Fruit fly (Drosophila melanogaster) whole organism, prepupa: Measurements from ENCODE around the gene corto.

ENCODE experiments used
- CG16779 ChIP-seq: fragments of 200-800 bp; sonication (Bioruptor generic); optimal IDR thresholded peaks from 3 replicates; lab custom pipeline; 2017; ENCODE audit warnings: missing biosample characterization, mild to moderate bottlenecking, missing genetic modification characterization
- CG4318 ChIP-seq: fragments of 200-800 bp; sonication (Bioruptor generic); optimal IDR thresholded peaks from 3 replicates; lab custom pipeline; 2017; ENCODE audit warnings: missing biosample characterization, mild to moderate bottlenecking, missing genetic modification characterization
- CG7368 ChIP-seq: fragments of 200-800 bp; sonication (Bioruptor generic); optimal IDR thresholded peaks from 3 replicates; lab custom pipeline; 2016; ENCODE audit warnings: missing biosample characterization, missing genetic modification characterization
- Ets96B ChIP-seq: fragments of 200-800 bp; optimal IDR thresholded peaks from 2 replicates; lab custom pipeline; 2019; ENCODE audit warnings: missing biosample characterization, mild to moderate bottlenecking, missing genetic modification characterization, moderate library complexity
- Smox ChIP-seq: fragments of 200-800 bp; sonication (Bioruptor generic); optimal IDR thresholded peaks from 3 replicates; lab custom pipeline; 2016; ENCODE audit warnings: missing biosample characterization, missing genetic modification characterization
- lz ChIP-seq: fragments of 200-800 bp; sonication (Bioruptor generic); optimal IDR thresholded peaks from 3 replicates; lab custom pipeline; 2016; ENCODE audit warnings: missing biosample characterization, missing genetic modification characterization

DNA sequence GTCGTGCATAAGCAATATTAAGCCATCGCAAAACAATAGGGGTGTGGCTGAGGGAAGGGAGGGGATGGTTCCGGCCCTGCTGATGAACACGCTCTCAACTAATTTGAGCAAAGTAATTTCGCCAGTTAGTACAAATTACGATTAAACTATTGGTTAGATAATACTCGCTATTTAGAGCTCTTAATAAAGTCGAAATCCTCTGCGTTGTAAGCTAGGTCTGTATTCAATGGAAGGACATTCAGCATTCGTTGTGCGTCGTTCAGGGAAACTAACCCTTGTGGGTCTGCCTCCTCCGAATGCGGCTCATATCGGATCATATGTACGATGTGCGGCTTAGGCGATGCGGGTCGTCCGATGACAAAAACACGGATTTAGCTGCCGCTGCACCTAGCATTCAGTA is 25.5 kb upstream of the corto start:
- TF ChIP-seq lz (GFP tag; lab: Kevin White, UChicago) = no peak
- TF ChIP-seq CG7368 (GFP tag; lab: Kevin White, UChicago) = no peak
- peak; percentile 60 for TF ChIP-seq Ets96B (tag; lab: Kevin White, UChicago)
- no peak for TF ChIP-seq CG16779 (tag; lab: Kevin White, UChicago)
- TF ChIP-seq Smox (GFP tag; lab: Kevin White, UChicago) = no peak
- TF ChIP-seq CG4318 (GFP tag; lab: Kevin White, UChicago) = no peak
